Fruit fly (Drosophila melanogaster): ENCODE results near the gene Cyp6d5.
A peak's percentile ranks its signal among the peaks of the same experiment; 100 is the strongest.

Cyp6d5 gene

DNA sequence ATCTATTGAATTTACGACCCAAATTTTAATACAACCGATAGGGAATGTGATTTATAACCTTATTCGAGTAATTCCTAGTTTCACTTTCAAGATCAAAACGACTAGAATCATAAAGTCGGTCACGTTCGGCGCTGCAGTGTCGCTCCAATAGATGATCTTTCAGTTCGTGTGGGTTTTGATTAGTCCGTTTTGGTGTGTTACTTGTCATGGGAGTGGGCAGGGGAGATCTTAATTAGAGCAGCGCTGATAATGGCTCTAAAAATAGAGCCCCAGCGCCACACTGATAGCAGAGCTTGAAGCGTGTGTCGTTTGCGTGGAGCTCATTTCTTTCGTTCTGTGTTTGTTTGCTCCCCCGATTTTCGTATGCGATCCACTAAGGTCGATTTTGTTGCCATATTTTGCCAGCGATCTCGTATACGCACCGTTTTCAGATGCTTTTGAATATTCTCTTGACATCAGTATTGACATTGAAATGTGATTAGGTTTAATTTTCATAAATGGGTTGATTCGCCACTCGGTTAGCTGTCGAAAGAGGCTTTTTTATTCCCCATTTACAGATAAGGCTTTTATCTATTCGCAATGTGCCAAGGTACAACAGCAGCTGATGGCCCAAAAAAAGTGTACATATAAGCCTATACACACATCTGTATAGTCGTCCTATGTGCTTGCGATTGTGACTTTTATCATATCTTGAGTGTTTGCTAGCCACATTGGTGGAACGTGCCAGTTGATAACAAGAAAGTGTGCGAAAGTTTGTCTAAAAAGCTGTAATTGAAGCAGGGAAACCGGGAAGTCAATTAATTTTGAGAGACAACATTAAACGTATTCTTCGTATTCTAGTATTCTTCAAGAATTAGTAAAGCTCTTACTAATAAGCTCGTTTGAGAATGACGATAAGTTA lies 29.8 kb downstream of the Cyp6d5 start:
- TF ChIP-seq noc (tag; optimal IDR thresholded peaks at IDR 0.05) = peak; percentile 48

DNA sequence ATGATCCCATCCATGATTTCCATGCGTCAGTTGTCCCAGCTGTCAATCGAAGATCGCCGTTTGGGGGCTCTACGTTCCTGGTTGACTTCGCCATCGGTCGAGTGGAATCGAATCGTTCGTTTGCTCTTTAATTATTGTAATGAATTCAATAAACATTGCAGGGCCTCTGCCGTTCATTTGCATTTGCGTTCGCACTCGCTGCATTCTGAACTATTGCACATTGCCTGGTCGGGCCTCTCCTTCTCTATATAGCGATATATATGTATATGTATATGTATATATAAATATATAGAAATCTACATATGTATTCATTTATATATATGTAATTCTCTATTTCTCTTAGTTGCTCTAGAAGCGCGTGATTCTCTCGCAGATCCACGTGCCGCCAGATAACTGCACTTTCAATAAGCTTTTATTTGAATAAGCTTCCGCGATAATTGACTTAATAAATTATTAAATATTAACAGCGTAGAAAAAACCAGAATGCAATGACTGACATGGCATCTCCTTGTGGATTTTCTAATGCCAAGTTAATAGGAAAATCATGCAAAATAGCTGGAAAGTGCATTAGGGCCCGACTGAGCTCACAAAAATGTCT lies 30.8 kb downstream of the Cyp6d5 start:
- no peak for TF ChIP-seq noc (tag; optimal IDR thresholded peaks at IDR 0.05)

DNA sequence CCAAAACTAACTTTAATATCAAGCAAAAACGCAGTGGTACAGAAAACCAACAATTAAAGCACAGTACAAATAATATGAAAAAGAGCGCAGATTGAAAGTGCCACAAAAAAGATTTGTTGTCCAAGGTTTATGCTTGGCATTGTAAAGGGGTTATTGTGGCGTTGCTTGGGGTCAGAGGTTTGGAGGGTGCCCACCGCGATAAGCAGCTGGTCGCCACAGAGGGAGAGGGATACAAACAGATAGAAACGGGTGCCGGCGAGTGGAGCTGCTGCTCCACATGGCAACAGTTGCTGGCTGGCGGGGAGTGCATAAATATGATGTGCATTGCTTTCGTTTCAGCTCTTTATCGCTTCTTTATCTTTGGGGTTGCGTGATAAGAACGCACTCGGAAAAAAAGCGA lies 31.4 kb downstream of the Cyp6d5 start:
- TF ChIP-seq noc (tag; optimal IDR thresholded peaks at IDR 0.05) = no peak

DNA sequence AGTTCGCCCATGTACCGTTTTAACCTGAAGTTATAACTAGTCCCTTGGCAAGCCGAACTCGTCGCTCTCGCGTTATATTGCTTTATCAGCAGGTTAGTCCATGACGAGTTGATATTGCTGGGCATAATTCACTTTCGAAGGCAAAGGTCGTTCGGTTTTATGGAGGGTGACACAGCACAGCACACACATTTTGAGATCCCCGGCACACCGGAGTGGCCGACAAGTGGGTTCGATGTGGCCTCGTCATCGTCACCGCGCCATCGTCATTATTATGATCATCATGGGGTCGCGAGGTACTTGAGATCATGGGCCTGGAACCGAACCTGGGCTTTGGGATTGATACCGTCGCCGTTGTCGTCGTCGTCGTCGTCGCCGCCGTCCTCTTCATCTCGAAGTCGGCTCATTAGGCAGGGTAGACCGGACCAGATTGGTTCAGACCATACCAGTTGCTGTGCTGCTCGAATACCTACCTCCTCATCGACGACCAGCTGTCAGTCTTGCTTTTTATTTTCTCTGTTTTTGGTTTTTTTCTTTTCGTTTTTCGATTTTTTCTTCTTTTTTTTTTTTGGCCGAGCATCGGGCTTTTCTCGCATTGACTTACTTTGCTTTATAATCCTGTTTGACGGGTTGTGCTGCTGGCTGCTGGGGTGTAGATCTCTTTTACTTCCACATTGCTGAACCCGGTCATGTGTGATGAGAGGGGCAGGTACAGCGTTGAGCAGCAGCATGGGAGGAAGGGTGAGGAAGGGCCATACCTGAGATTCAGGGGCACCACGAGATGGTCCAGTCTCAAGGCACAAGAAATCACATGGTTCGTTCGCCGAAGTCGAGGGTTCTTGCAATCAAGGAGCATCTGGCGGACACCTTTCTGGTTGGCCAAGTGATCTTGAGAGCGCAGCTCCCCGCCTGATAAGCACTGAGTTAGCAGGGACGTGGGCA lies 32.3 kb downstream of the Cyp6d5 start:
- TF ChIP-seq noc (tag; optimal IDR thresholded peaks at IDR 0.05) = no peak

DNA sequence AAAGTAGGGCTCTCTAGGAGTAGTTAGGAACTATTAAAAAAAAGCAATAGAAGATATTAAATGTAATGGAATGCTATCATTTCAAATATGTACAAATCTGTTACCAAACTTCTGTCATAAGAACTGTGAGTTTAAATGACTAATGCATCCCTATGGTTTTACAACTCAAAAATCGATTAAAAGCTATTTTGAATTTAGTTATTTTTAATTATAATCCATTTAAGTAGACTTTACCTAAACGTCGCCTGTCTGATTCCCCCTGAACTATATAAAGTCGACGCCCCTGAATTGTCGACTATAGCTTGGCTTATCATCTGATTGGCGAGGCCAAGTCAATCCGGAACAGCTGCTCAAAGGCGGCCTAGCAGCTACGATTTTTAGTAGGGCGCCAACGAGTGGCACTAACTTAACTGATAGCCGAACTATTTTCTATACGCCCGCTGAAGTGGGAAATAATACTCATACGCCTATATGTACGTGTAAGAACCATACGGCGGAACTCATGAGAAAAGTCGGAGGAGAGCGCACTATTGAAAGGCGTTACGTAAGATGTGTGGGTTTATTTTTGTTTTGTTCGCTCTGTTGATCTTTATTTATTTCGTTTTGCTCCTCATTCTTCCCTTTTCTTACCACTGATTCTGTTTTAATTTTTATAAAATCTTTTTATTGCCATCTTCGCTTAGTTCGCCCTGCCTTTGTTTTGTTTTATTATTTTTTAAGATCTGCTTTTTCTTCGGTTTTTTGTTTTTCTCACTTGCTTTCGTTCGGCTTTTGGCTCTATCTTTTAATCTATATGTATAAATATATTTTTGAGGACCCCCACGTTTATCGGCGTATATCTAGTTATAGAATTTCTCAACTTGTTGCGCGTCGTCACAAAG lies 33.2 kb downstream of the Cyp6d5 start:
- TF ChIP-seq noc (tag; optimal IDR thresholded peaks at IDR 0.05) = peak; percentile 85

DNA sequence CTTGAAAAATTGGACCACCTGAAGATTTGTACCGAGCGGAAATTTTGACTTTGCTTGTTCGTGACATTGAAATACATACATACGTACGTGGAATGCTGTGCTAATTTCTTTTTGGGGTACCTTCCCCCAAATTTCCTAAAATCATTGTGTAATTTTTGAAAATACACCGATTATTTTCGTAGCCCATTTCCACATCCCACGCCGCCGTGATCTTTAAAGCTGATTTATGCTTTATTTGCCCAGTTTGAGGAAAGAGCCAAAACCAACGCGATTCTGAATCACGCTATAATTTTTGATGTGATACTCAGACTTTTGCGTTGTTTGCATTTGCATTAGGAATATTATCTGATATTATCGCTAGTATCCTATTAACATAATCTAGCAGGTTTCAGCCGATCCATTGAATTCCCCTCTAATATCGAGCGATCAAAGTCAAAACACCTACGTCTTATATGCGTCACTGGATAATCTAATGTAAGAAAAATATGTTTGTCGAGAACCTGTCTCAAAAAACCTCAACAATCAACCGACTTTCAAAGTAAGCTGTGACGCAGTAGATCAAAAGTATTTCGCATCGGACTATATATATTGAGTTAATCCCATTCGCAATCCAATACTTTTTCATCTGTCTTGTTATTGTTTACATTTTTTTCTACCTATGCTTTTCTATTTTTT lies 34.0 kb downstream of the Cyp6d5 start:
- no peak for TF ChIP-seq noc (tag; optimal IDR thresholded peaks at IDR 0.05)

DNA sequence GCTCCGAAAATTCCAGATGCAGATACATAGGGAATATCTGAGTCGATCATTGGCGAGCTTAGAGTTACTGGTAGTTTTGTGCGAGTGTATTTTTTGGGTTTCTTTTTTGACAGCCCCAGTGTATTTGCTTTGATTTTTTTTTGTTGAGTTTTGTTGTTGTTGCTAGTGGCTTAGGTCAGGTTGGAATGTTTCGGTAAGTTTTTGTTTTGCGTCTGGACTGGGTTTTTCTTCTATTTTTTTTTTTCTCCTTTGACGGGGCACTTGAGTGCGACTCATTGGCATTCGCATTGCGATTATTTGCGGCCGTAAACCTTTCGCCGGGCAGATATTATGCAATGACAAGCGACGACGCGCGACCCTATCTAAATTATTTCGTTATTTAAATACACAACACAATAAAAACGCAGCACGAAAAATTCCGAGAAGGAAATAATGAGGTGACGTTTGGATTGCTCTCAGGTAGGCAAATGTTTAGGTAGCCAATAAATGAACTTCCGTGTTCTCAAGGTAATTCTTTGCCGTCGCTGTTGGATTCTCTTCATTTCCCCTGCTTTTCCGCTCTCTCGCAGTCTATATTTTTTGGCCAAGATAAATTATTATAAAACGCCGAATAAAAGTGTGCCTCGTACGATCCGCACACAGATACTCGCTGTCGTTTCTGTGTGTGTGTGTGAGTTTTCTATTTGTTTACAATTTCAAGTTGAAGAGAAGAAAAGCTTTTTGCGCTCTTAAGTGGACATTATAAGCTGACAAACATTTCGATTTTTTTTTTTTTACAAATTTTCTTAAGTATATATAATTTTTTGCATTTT lies 35.3 kb downstream of the Cyp6d5 start:
- TF ChIP-seq noc (tag; optimal IDR thresholded peaks at IDR 0.05) = no peak

DNA sequence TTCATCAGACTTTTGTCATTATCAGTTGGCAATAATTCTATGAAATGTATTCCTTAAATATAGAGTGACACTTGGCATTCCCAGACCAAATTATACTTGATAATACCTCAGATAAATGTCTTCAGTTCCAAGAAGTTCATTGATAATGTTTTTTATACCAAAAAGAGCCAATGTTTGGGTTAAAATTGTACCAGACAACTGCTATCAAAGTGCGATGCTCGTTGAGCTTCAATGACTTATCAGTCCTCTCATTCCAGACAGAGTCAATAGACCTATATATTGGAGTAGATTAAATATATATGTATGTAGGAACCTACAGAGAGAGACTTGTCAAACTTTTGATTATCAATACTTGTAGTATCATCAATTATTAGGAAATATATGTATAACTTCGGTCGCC lies 36.2 kb downstream of the Cyp6d5 start:
- no peak for TF ChIP-seq noc (tag; optimal IDR thresholded peaks at IDR 0.05)

DNA sequence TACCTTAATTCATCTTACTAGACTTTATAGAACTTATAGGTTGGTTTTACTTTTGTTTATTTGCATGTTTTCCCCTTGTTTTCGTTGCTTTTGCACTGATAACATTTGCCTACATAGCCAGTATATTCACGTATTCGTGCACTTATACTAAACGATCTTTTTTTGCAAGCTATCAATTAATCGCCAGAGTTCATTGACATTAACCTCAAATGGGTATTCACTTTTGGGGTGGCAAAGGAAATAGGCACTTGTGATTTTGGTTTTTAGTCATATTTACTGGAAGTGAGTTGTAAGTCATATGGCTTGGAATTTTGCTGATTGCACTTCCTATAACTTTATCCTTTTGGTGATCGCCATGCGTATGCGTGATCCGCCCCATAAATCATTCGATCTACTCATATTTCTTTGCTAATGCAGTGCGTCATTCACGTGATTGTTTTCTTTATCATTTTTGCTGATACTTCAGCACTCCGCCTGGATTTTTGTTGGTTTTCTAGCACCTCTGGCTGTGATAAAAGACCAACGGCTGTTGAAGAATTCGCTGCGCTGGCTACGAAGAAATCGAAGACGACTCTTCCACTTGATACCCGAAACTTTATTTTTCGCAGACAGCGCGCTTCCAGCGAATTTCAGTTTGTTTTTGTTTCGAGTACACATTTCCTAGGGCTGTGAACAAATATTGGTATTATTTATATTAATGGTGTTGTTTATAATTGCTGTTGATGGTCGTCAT lies 39.0 kb downstream of the Cyp6d5 start:
- TF ChIP-seq noc (tag; optimal IDR thresholded peaks at IDR 0.05) = no peak

DNA sequence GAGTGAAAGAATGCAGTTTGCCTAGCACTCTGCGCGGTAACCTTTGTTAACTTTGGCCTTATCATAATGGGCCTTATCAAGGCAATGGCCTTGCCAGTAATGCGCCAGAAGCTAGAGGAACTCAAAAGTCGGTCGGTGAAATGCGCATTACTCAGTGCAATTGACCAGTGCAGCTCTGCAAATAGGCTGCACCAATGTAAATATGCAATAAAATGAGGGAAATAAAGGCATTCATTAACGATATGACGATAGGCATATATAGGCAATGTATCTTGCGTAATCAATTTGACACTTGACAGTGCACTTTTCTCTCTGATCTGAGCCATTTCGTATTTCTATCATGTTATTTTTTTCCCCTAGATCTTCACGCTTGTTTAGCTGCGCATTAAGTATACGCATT lies 41.1 kb downstream of the Cyp6d5 start:
- no peak for TF ChIP-seq noc (tag; optimal IDR thresholded peaks at IDR 0.05)

DNA sequence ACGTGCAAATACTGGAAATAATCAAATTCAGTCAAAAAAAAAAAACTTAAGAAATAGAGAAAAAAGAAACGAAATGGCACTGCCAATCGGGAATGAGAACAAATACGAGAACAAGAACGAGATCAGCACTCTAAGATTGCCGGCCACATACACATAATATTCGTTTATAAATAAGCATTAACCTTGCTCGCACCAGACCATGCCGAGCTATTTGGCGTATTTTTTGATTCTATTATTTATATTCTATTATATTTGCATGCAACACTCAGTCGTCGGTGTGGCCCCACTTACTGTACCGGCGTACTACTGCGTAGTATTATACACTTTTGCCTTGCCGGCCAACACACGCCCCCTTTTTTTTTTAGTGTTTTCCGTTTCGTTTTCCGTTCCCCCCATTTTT lies 41.6 kb downstream of the Cyp6d5 start:
- TF ChIP-seq noc (tag; optimal IDR thresholded peaks at IDR 0.05) = no peak

DNA sequence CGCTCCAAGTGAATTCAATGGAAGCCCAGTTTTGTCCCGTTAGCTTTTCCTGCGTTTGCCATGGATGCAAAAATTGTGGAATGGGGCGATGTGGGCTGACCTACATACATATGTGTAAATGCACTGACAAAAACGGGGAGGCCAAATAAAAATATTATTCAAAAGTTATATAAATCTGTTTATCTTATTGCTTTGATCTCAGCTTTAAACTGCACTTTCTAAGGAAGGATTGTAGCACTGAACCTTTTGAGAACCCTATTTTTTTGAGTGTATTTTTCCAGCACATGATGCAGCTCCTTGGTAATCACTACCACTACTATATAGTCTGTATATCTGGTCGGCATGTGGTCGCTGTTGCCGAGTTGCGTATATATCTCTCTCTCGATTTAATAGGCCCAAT lies 48.0 kb downstream of the Cyp6d5 start:
- no peak for TF ChIP-seq noc (tag; optimal IDR thresholded peaks at IDR 0.05)

All from whole organism, larva.